Worm (Caenorhabditis elegans) whole organism, young adult: ENCODE data around the gene C16C10.8.

Experiments used
- F23B12.7 ChIP-seq: sonication (generic microtip); optimal IDR thresholded peaks from 2 replicates; lab custom pipeline; 2017; ENCODE audit warnings: missing genetic modification characterization, mild to moderate bottlenecking, missing compliant biosample characterization, antibody characterized with exemption, moderate library complexity; ENCODE audit not compliant: insufficient read depth
- F33H1.4 ChIP-seq: fragments of 200-800 bp; sonication (Bioruptor generic); IDR thresholded peaks from 2 replicates; pipeline ENCODE4 v1.3.6; 2022; ENCODE audit warnings: missing genetic modification reagents, missing genetic modification characterization, missing compliant biosample characterization
- K12H6.12 ChIP-seq: fragments of 200-800 bp; sonication (Bioruptor generic); optimal IDR thresholded peaks from 2 replicates; lab custom pipeline; 2018; ENCODE audit warnings: mild to moderate bottlenecking, missing genetic modification characterization, missing compliant biosample characterization
- ZK185.1 ChIP-seq: sonication (generic microtip); optimal IDR thresholded peaks from 2 replicates; lab custom pipeline; 2016; ENCODE audit warnings: mild to moderate bottlenecking, missing genetic modification characterization, missing compliant biosample characterization; ENCODE audit not compliant: poor library complexity, severe bottlenecking
- ama-1 ChIP-seq, 3 experiments: fragments of 150-350 bp in 1 of 3; sonication (generic microtip) in 2 of 3; optimal IDR thresholded peaks; 2 replicates each; lab custom pipeline; 2014 to 2018; ENCODE audit warnings: missing biosample characterization in 2 of 3, missing genetic modification characterization in 2 of 3, missing genetic modification reagents in 2 of 3
- aptf-2 ChIP-seq: fragments of 200-800 bp; sonication (Bioruptor generic); conservative IDR thresholded peaks from 2 replicates; pipeline ENCODE4 v1.3.6; 2022; ENCODE audit warnings: missing genetic modification reagents, missing genetic modification characterization, missing compliant biosample characterization
- attf-5 ChIP-seq: fragments of 200-800 bp; sonication (Bioruptor generic); optimal IDR thresholded peaks from 2 replicates; lab custom pipeline; 2018; ENCODE audit warnings: mild to moderate bottlenecking, missing genetic modification characterization, missing compliant biosample characterization
- cebp-1 ChIP-seq, 2 experiments: fragments of 200-800 bp in 1 of 2; sonication (Bioruptor generic) in 1 of 2; sonication (generic microtip) in 1 of 2; IDR thresholded peaks in 1 of 2; optimal IDR thresholded peaks in 1 of 2; 2 replicates each; pipeline versions ENCODE4 v1.3.6 to Lab custom; 2017 to 2022; ENCODE audit warnings: missing compliant biosample characterization in 2 of 2, missing genetic modification characterization in 2 of 2, mild to moderate bottlenecking in 1 of 2, missing genetic modification reagents in 1 of 2, moderate library complexity in 1 of 2
- cebp-2 ChIP-seq: fragments of 200-800 bp; sonication (Bioruptor generic); IDR thresholded peaks from 2 replicates; pipeline ENCODE4 v1.3.6; 2022; ENCODE audit warnings: missing genetic modification characterization, missing compliant biosample characterization
- ceh-27 ChIP-seq: fragments of 200-800 bp; sonication (Bioruptor generic); optimal IDR thresholded peaks from 2 replicates; lab custom pipeline; 2018; ENCODE audit warnings: mild to moderate bottlenecking, missing genetic modification characterization, moderate library complexity, missing compliant biosample characterization
- dox-1 ChIP-seq: fragments of 200-800 bp; sonication (Bioruptor generic); IDR thresholded peaks from 2 replicates; pipeline ENCODE4 v1.3.6; 2022; ENCODE audit warnings: missing genetic modification reagents, missing genetic modification characterization, missing compliant biosample characterization
- dpl-1 ChIP-seq: fragments of 150-350 bp; optimal IDR thresholded peaks from 2 replicates; lab custom pipeline; 2014; ENCODE audit warnings: missing biosample characterization, missing genetic modification reagents, missing genetic modification characterization
- efl-1 ChIP-seq: fragments of 150-350 bp; optimal IDR thresholded peaks from 2 replicates; lab custom pipeline; 2014; ENCODE audit warnings: missing biosample characterization, missing genetic modification reagents, missing genetic modification characterization
- ekl-4 ChIP-seq: fragments of 200-800 bp; sonication (Bioruptor generic); IDR thresholded peaks from 2 replicates; pipeline ENCODE4 v1.3.6; 2022; ENCODE audit warnings: missing genetic modification reagents, missing genetic modification characterization, missing compliant biosample characterization
- hmg-1.2 ChIP-seq: fragments of 200-800 bp; sonication (Bioruptor generic); IDR thresholded peaks from 2 replicates; pipeline ENCODE4 v1.3.6; 2022; ENCODE audit warnings: missing genetic modification reagents, missing genetic modification characterization, missing compliant biosample characterization
- hrde-1 ChIP-seq: sonication (generic microtip); optimal IDR thresholded peaks from 2 replicates; lab custom pipeline; 2016; ENCODE audit warnings: missing genetic modification characterization, mild to moderate bottlenecking, missing compliant biosample characterization, moderate library complexity, missing genotype, missing genetic modification reagents, borderline replicate concordance
- hsf-1 ChIP-seq: fragments of 200-800 bp; sonication (Bioruptor generic); IDR thresholded peaks from 2 replicates; pipeline ENCODE4 v1.3.6; 2022; ENCODE audit warnings: missing genetic modification reagents, missing genetic modification characterization, missing compliant biosample characterization
- lag-1 ChIP-seq: fragments of 200-800 bp; sonication (Bioruptor generic); IDR thresholded peaks from 2 replicates; pipeline ENCODE4 v1.3.6; 2022; ENCODE audit warnings: missing genetic modification reagents, missing genetic modification characterization, missing compliant biosample characterization
- lin-35 ChIP-seq, 3 experiments: fragments of 150-350 bp in 2 of 3; sonication (generic microtip) in 1 of 3; optimal IDR thresholded peaks; 2 replicates each; lab custom pipeline; 2014 to 2018; ENCODE audit warnings: missing biosample characterization in 3 of 3, missing genetic modification characterization in 3 of 3, missing genetic modification reagents in 3 of 3
- lin-40 ChIP-seq: sonication (generic microtip); optimal IDR thresholded peaks from 2 replicates; lab custom pipeline; 2016; ENCODE audit warnings: missing genetic modification characterization, mild to moderate bottlenecking, missing compliant biosample characterization, missing genotype, missing genetic modification reagents
- lin-54 ChIP-seq: fragments of 200-800 bp; sonication (Bioruptor generic); optimal IDR thresholded peaks from 2 replicates; lab custom pipeline; 2018; ENCODE audit warnings: mild to moderate bottlenecking, missing genetic modification characterization, missing compliant biosample characterization
- lsl-1 ChIP-seq: fragments of 200-800 bp; sonication (Bioruptor generic); optimal IDR thresholded peaks from 2 replicates; lab custom pipeline; 2018; ENCODE audit warnings: mild to moderate bottlenecking, missing genetic modification characterization, moderate library complexity, missing compliant biosample characterization
- madf-6 ChIP-seq: fragments of 200-800 bp; sonication (Bioruptor generic); IDR thresholded peaks from 2 replicates; pipeline ENCODE4 v1.3.6; 2022; ENCODE audit warnings: missing genetic modification reagents, missing genetic modification characterization, missing compliant biosample characterization
- mcd-1 ChIP-seq: fragments of 200-800 bp; sonication (Bioruptor generic); IDR thresholded peaks from 2 replicates; pipeline ENCODE4 v1.3.6; 2022; ENCODE audit warnings: missing genetic modification reagents, missing genetic modification characterization, missing compliant biosample characterization
- nfyb-1 ChIP-seq: fragments of 200-800 bp; sonication (Bioruptor generic); IDR thresholded peaks from 2 replicates; pipeline ENCODE4 v1.3.6; 2022; ENCODE audit warnings: missing genetic modification reagents, missing genetic modification characterization, missing compliant biosample characterization
- nhr-179 ChIP-seq: sonication (generic microtip); optimal IDR thresholded peaks from 2 replicates; lab custom pipeline; 2016; ENCODE audit warnings: mild to moderate bottlenecking, missing genetic modification characterization, missing compliant biosample characterization
- nhr-80 ChIP-seq: sonication (generic microtip); optimal IDR thresholded peaks from 2 replicates; lab custom pipeline; 2016; ENCODE audit warnings: missing genetic modification characterization, missing compliant biosample characterization
- repo-1 ChIP-seq: sonication (generic microtip); optimal IDR thresholded peaks from 2 replicates; lab custom pipeline; 2017; ENCODE audit warnings: mild to moderate bottlenecking, missing genetic modification characterization, missing compliant biosample characterization
- rpc-1 ChIP-seq, 2 experiments: fragments of 150-350 bp in 1 of 2; sonication (generic microtip) in 1 of 2; optimal IDR thresholded peaks; 2 replicates each; lab custom pipeline; 2014 to 2018; ENCODE audit warnings: missing biosample characterization in 1 of 2, missing genetic modification characterization in 1 of 2, missing genetic modification reagents in 1 of 2, missing genotype in 1 of 2
- snpc-1.1 ChIP-seq: sonication (generic microtip); optimal IDR thresholded peaks from 2 replicates; lab custom pipeline; 2017; ENCODE audit warnings: missing genetic modification characterization, mild to moderate bottlenecking, missing compliant biosample characterization, antibody characterized with exemption, moderate library complexity, missing genotype, missing genetic modification reagents; ENCODE audit not compliant: insufficient read depth
- snpc-1.3 ChIP-seq: sonication (generic microtip); optimal IDR thresholded peaks from 2 replicates; lab custom pipeline; 2017; ENCODE audit warnings: missing genetic modification characterization, mild to moderate bottlenecking, missing compliant biosample characterization, antibody characterized with exemption, moderate library complexity, missing genotype, missing genetic modification reagents; ENCODE audit not compliant: insufficient read depth
- snpc-4 ChIP-seq, 5 experiments: fragments of 150-350 bp in 1 of 5; sonication (generic microtip) in 4 of 5; optimal IDR thresholded peaks; 2 replicates each; lab custom pipeline; 2014 to 2018; ENCODE audit warnings: missing genetic modification characterization in 5 of 5, missing biosample characterization in 3 of 5, antibody characterized with exemption in 2 of 5, mild to moderate bottlenecking in 2 of 5, missing compliant biosample characterization in 2 of 5, missing genotype in 2 of 5, moderate library complexity in 2 of 5, missing genetic modification reagents in 1 of 5
- tbp1 ChIP-seq: fragments of 200-800 bp; sonication (Bioruptor generic); optimal IDR thresholded peaks from 2 replicates; lab custom pipeline; 2018; ENCODE audit warnings: mild to moderate bottlenecking, missing genetic modification characterization, missing compliant biosample characterization
- tbx-9 ChIP-seq: sonication (generic microtip); optimal IDR thresholded peaks from 2 replicates; lab custom pipeline; 2016; ENCODE audit warnings: borderline replicate concordance, missing genetic modification characterization, inconsistent platforms, missing compliant biosample characterization

Gene C16C10.8

ce11 chrIII:4150919-4151318, 13.1 kb downstream of the C16C10.8 start:
- TF ChIP-seq repo-1: no peak
- peak; percentile 40 for TF ChIP-seq F23B12.7 (tag; lab: Kevin White, UChicago)
- peak; percentile 74 for TF ChIP-seq lsl-1 (GFP tag; lab: Kevin White, UChicago)
- peak; percentile 67 for TF ChIP-seq ama-1 (optimal IDR thresholded peaks at IDR 0.05; lab: Kevin White, UChicago)
- TF ChIP-seq ama-1 (GFP tag; optimal IDR thresholded peaks at IDR 0.05; lab: Kevin White, UChicago): no peak
- peak; percentile 62 for TF ChIP-seq mcd-1 (GFP tag; lab: Robert Waterston, UW)
- TF ChIP-seq tbx-9 (tag; lab: Kevin White, UChicago): no peak
- peak; percentile 59 for TF ChIP-seq ekl-4 (GFP tag; lab: Robert Waterston, UW)
- peak; percentile 85 for TF ChIP-seq hsf-1 (GFP tag; lab: Robert Waterston, UW)
- TF ChIP-seq dpl-1: peak; percentile 86
- TF ChIP-seq snpc-1.1: no peak
- no peak for TF ChIP-seq snpc-4 (GFP tag; optimal IDR thresholded peaks at IDR 0.05; lab: Kevin White, UChicago)
- TF ChIP-seq snpc-4 (tag; optimal IDR thresholded peaks at IDR 0.05; lab: Kevin White, UChicago): peak in 3 of 4 experiments; percentile 7 to 39 (median 12)
- peak; percentile 96 for TF ChIP-seq lin-54 (GFP tag; lab: Kevin White, UChicago)
- peak; percentile 41 for TF ChIP-seq lin-40 (tag; lab: Kevin White, UChicago)
- peak; percentile 23 for TF ChIP-seq ceh-27 (GFP tag; lab: Kevin White, UChicago)
- TF ChIP-seq lin-35 (GFP tag; optimal IDR thresholded peaks at IDR 0.05; lab: Kevin White, UChicago): peak in 2 of 3 experiments; percentile 17 to 94
- TF ChIP-seq hrde-1 (tag; lab: Kevin White, UChicago): no peak
- peak; percentile 9; the same call in 1 of the 2 replicates for TF ChIP-seq cebp-1 (GFP tag; IDR thresholded peaks at IDR 0.05; lab: Robert Waterston, UW)
- TF ChIP-seq cebp-1 (tag; optimal IDR thresholded peaks at IDR 0.05; lab: Kevin White, UChicago): peak; percentile 64
- TF ChIP-seq nhr-80: peak; percentile 30
- TF ChIP-seq snpc-1.3 (tag; lab: Kevin White, UChicago): peak; percentile 6
- TF ChIP-seq nhr-179 (tag; lab: Kevin White, UChicago): no peak
- peak; percentile 4 for TF ChIP-seq rpc-1 (optimal IDR thresholded peaks at IDR 0.05; lab: Kevin White, UChicago)
- no peak for TF ChIP-seq rpc-1 (tag; optimal IDR thresholded peaks at IDR 0.05; lab: Kevin White, UChicago)
- peak; percentile 26; the same call in 1 of the 2 replicates for TF ChIP-seq hmg-1.2 (GFP tag; lab: Robert Waterston, UW)
- TF ChIP-seq aptf-2 (GFP tag; lab: Robert Waterston, UW): no peak
- no peak for TF ChIP-seq cebp-2 (GFP tag; lab: Robert Waterston, UW)
- TF ChIP-seq ZK185.1: peak; percentile 33
- TF ChIP-seq madf-6: peak; percentile 57
- TF ChIP-seq K12H6.12 (tag; lab: Kevin White, UChicago): peak; percentile 28
- TF ChIP-seq efl-1 (GFP tag; lab: Kevin White, UChicago): peak; percentile 80
- peak; percentile 32; the same call in 1 of the 2 replicates for TF ChIP-seq F33H1.4
- TF ChIP-seq dox-1 (GFP tag; lab: Robert Waterston, UW): peak; percentile 48
- peak; percentile 61 for TF ChIP-seq attf-5 (GFP tag; lab: Kevin White, UChicago)
- TF ChIP-seq tbp1 (GFP tag; lab: Kevin White, UChicago): peak; percentile 38
- TF ChIP-seq nfyb-1 (GFP tag; lab: Robert Waterston, UW): peak; percentile 23; the same call in 1 of the 2 replicates
- TF ChIP-seq, all 124 proteins: peak for 26

ce11 chrIII:4143170-4143569, 20.8 kb downstream of the C16C10.8 start:
- TF ChIP-seq nfyb-1 (GFP tag; lab: Robert Waterston, UW): 0 out of 2 replicates have a peak, but pooled peaks have one; percentile 40
- TF ChIP-seq lag-1 (GFP tag; lab: Robert Waterston, UW): no peak
